Fruit fly (Drosophila melanogaster) whole organism, prepupa: ENCODE measurements around the gene Lgr4.
A peak's percentile ranks its signal among the peaks of the same experiment; 100 is the strongest.

Experiments used
- Blimp-1 ChIP-seq: fragments of 200-800 bp; sonication (Bioruptor generic); optimal IDR thresholded peaks from 3 replicates; lab custom pipeline; 2017; ENCODE audit warnings: missing biosample characterization, missing genetic modification characterization, mild to moderate bottlenecking, moderate library complexity, missing genetic modification reagents
- CG10631 ChIP-seq: fragments of 200-800 bp; sonication (Bioruptor generic); optimal IDR thresholded peaks from 2 replicates; lab custom pipeline; 2016; ENCODE audit warnings: missing biosample characterization, missing genetic modification characterization
- CG10669 ChIP-seq: fragments of 200-800 bp; sonication (Bioruptor generic); optimal IDR thresholded peaks from 3 replicates; lab custom pipeline; 2018; ENCODE audit warnings: missing biosample characterization, mild to moderate bottlenecking, missing genetic modification characterization, moderate library complexity
- CG11294 ChIP-seq: fragments of 200-800 bp; sonication (Bioruptor generic); IDR thresholded peaks from 2 replicates; pipeline ENCODE4 v1.3.6; 2022; ENCODE audit warnings: missing biosample characterization, missing genetic modification characterization
- CG11762 ChIP-seq: fragments of 200-800 bp; sonication (Bioruptor generic); optimal IDR thresholded peaks from 3 replicates; lab custom pipeline; 2016; ENCODE audit warnings: missing biosample characterization, missing genetic modification characterization; ENCODE audit not compliant: insufficient read depth
- CG15336 ChIP-seq: fragments of 200-800 bp; sonication (Bioruptor generic); IDR thresholded peaks from 2 replicates; pipeline ENCODE4 v1.3.6; 2022; ENCODE audit warnings: missing biosample characterization, missing genetic modification characterization
- CG1621 ChIP-seq: fragments of 200-800 bp; sonication (Bioruptor generic); optimal IDR thresholded peaks from 3 replicates; lab custom pipeline; 2018; ENCODE audit warnings: missing biosample characterization, mild to moderate bottlenecking, missing genetic modification characterization
- CG16779 ChIP-seq: fragments of 200-800 bp; sonication (Bioruptor generic); optimal IDR thresholded peaks from 3 replicates; lab custom pipeline; 2017; ENCODE audit warnings: missing biosample characterization, mild to moderate bottlenecking, missing genetic modification characterization
- CG31627 ChIP-seq: fragments of 200-800 bp; sonication (Bioruptor generic); optimal IDR thresholded peaks from 3 replicates; lab custom pipeline; 2016; ENCODE audit warnings: missing biosample characterization, missing genetic modification characterization
- CG32006 ChIP-seq: fragments of 200-800 bp; sonication (Bioruptor generic); optimal IDR thresholded peaks from 3 replicates; lab custom pipeline; 2017; ENCODE audit warnings: missing biosample characterization, mild to moderate bottlenecking, missing genetic modification characterization
- CG34406 ChIP-seq: fragments of 200-800 bp; sonication (Bioruptor generic); optimal IDR thresholded peaks from 3 replicates; lab custom pipeline; 2016; ENCODE audit warnings: missing biosample characterization, missing genetic modification characterization
- CG3919 ChIP-seq: fragments of 200-800 bp; sonication (Bioruptor generic); optimal IDR thresholded peaks from 3 replicates; lab custom pipeline; 2016; ENCODE audit warnings: missing biosample characterization, missing genetic modification characterization
- CG4318 ChIP-seq: fragments of 200-800 bp; sonication (Bioruptor generic); optimal IDR thresholded peaks from 3 replicates; lab custom pipeline; 2017; ENCODE audit warnings: missing biosample characterization, mild to moderate bottlenecking, missing genetic modification characterization
- CG6163 ChIP-seq: fragments of 200-800 bp; sonication (Bioruptor generic); IDR thresholded peaks from 3 replicates; pipeline ENCODE4 v1.3.6; 2022; ENCODE audit warnings: missing biosample characterization, missing genetic modification characterization
- CG6276 ChIP-seq: fragments of 200-800 bp; sonication (Bioruptor generic); optimal IDR thresholded peaks from 2 replicates; lab custom pipeline; 2017; ENCODE audit warnings: missing biosample characterization, mild to moderate bottlenecking, missing genetic modification characterization
- CG6854 ChIP-seq: fragments of 200-800 bp; sonication (Bioruptor generic); optimal IDR thresholded peaks from 2 replicates; lab custom pipeline; 2017; ENCODE audit warnings: missing biosample characterization, mild to moderate bottlenecking, missing genetic modification characterization
- CG7368 ChIP-seq: fragments of 200-800 bp; sonication (Bioruptor generic); optimal IDR thresholded peaks from 3 replicates; lab custom pipeline; 2016; ENCODE audit warnings: missing biosample characterization, missing genetic modification characterization
- CG8119 ChIP-seq: fragments of 200-800 bp; sonication (Bioruptor generic); IDR thresholded peaks from 3 replicates; pipeline ENCODE4 v1.3.6; 2022; ENCODE audit warnings: missing biosample characterization, missing genetic modification characterization
- CG8632 ChIP-seq: fragments of 200-800 bp; sonication (Bioruptor generic); optimal IDR thresholded peaks from 3 replicates; lab custom pipeline; 2016; ENCODE audit warnings: missing biosample characterization, missing genetic modification characterization
- CG9139 ChIP-seq: fragments of 200-800 bp; sonication (Bioruptor generic); optimal IDR thresholded peaks from 3 replicates; lab custom pipeline; 2017; ENCODE audit warnings: missing biosample characterization, mild to moderate bottlenecking, missing genetic modification characterization
- Eip75B ChIP-seq: fragments of 200-800 bp; sonication (Bioruptor generic); optimal IDR thresholded peaks from 3 replicates; lab custom pipeline; 2016; ENCODE audit warnings: missing biosample characterization, missing genetic modification characterization
- Eip78C ChIP-seq: fragments of 200-800 bp; sonication (Bioruptor generic); peaks from one replicate; lab custom pipeline; 2016; ENCODE audit warnings: missing biosample characterization, missing genetic modification characterization
- Eip93F ChIP-seq: fragments of 200-800 bp; sonication (Bioruptor generic); optimal IDR thresholded peaks from 2 replicates; lab custom pipeline; 2016; ENCODE audit warnings: missing biosample characterization, mild to moderate bottlenecking, missing genetic modification characterization
- Ets21C ChIP-seq: fragments of 200-800 bp; sonication (Bioruptor generic); optimal IDR thresholded peaks from 3 replicates; lab custom pipeline; 2016; ENCODE audit warnings: missing biosample characterization, missing genetic modification characterization
- Ets96B ChIP-seq: fragments of 200-800 bp; optimal IDR thresholded peaks from 2 replicates; lab custom pipeline; 2019; ENCODE audit warnings: missing biosample characterization, mild to moderate bottlenecking, missing genetic modification characterization, moderate library complexity
- Gug ChIP-seq: fragments of 200-800 bp; sonication (Bioruptor generic); IDR thresholded peaks from 2 replicates; pipeline ENCODE4 v1.3.6; 2022; ENCODE audit warnings: missing biosample characterization, missing genetic modification characterization
- Hr38 ChIP-seq: sonication (Bioruptor generic); optimal IDR thresholded peaks from 2 replicates; lab custom pipeline; 2016; ENCODE audit warnings: missing biosample characterization, missing genetic modification characterization
- Hr39 ChIP-seq: fragments of 200-800 bp; sonication (Bioruptor generic); optimal IDR thresholded peaks from 2 replicates; lab custom pipeline; 2016; ENCODE audit warnings: missing biosample characterization, missing genetic modification characterization
- Lpt ChIP-seq: fragments of 200-800 bp; sonication (Bioruptor generic); optimal IDR thresholded peaks from 3 replicates; lab custom pipeline; 2016; ENCODE audit warnings: missing biosample characterization, missing genetic modification characterization
- Met ChIP-seq: fragments of 200-800 bp; sonication (Bioruptor generic); optimal IDR thresholded peaks from 3 replicates; lab custom pipeline; 2016; ENCODE audit warnings: missing biosample characterization, missing genetic modification characterization
- OdsH ChIP-seq: fragments of 200-800 bp; sonication (Bioruptor generic); optimal IDR thresholded peaks from 3 replicates; lab custom pipeline; 2016; ENCODE audit warnings: missing biosample characterization, missing genetic modification characterization
- achi ChIP-seq: fragments of 200-800 bp; sonication (Bioruptor generic); optimal IDR thresholded peaks from 3 replicates; lab custom pipeline; 2016; ENCODE audit warnings: missing biosample characterization, missing genetic modification characterization
- acj6 ChIP-seq: fragments of 200-800 bp; sonication (Bioruptor generic); optimal IDR thresholded peaks from 3 replicates; lab custom pipeline; 2016; ENCODE audit warnings: missing biosample characterization, missing genetic modification characterization
- dsx ChIP-seq: fragments of 200-800 bp; optimal IDR thresholded peaks from 3 replicates; lab custom pipeline; 2019; ENCODE audit warnings: missing biosample characterization, mild to moderate bottlenecking, missing genetic modification characterization, moderate library complexity; ENCODE audit not compliant: poor library complexity, severe bottlenecking
- eg ChIP-seq: fragments of 200-800 bp; sonication (Bioruptor generic); IDR thresholded peaks from 3 replicates; pipeline ENCODE4 v1.3.6; 2022; ENCODE audit warnings: missing biosample characterization, missing genetic modification characterization
- esn ChIP-seq: fragments of 200-800 bp; sonication (Bioruptor generic); optimal IDR thresholded peaks from 2 replicates; lab custom pipeline; 2016; ENCODE audit warnings: missing biosample characterization, mild to moderate bottlenecking, missing genetic modification characterization, moderate library complexity
- fd59A ChIP-seq: fragments of 200-800 bp; sonication (Bioruptor generic); optimal IDR thresholded peaks from 2 replicates; lab custom pipeline; 2017; ENCODE audit warnings: missing biosample characterization, mild to moderate bottlenecking, missing genetic modification characterization, missing genetic modification reagents
- fd85E ChIP-seq: fragments of 200-800 bp; sonication (Bioruptor generic); optimal IDR thresholded peaks from 3 replicates; lab custom pipeline; 2016; ENCODE audit warnings: missing biosample characterization, missing genetic modification characterization
- fkh ChIP-seq: fragments of 200-800 bp; sonication (Bioruptor generic); optimal IDR thresholded peaks from 3 replicates; lab custom pipeline; 2017; ENCODE audit warnings: missing biosample characterization, mild to moderate bottlenecking, missing genetic modification characterization, moderate library complexity
- lz ChIP-seq: fragments of 200-800 bp; sonication (Bioruptor generic); optimal IDR thresholded peaks from 3 replicates; lab custom pipeline; 2016; ENCODE audit warnings: missing biosample characterization, missing genetic modification characterization
- pdm3 ChIP-seq: fragments of 200-800 bp; sonication (Bioruptor generic); optimal IDR thresholded peaks from 3 replicates; lab custom pipeline; 2016; ENCODE audit warnings: missing biosample characterization, missing genetic modification characterization
- spab ChIP-seq: fragments of 200-800 bp; sonication (Bioruptor generic); optimal IDR thresholded peaks from 2 replicates; lab custom pipeline; 2017; ENCODE audit warnings: missing biosample characterization, mild to moderate bottlenecking, missing genetic modification characterization, missing genetic modification reagents
- ss ChIP-seq, 2 experiments: fragments of 200-800 bp; sonication (Bioruptor generic); optimal IDR thresholded peaks; 2 replicates in 1 of 2; 3 replicates in 1 of 2; lab custom pipeline; 2017 to 2018; ENCODE audit warnings: mild to moderate bottlenecking in 2 of 2, missing biosample characterization in 2 of 2, missing genetic modification characterization in 2 of 2, moderate library complexity in 1 of 2
- svp ChIP-seq: fragments of 200-800 bp; sonication (Bioruptor generic); peaks from one replicate; lab custom pipeline; 2016; ENCODE audit warnings: missing biosample characterization, missing genetic modification characterization
- topi ChIP-seq: fragments of 200-800 bp; sonication (Bioruptor generic); optimal IDR thresholded peaks from 3 replicates; lab custom pipeline; 2016; ENCODE audit warnings: missing biosample characterization, missing genetic modification characterization
- vri ChIP-seq: fragments of 200-800 bp; sonication (Bioruptor generic); optimal IDR thresholded peaks from 3 replicates; lab custom pipeline; 2016; ENCODE audit warnings: missing biosample characterization, mild to moderate bottlenecking, missing genetic modification characterization

Gene Lgr4

dm6 chrX:13112238-13112829 is 76.6 kb downstream of the Lgr4 start, which contains the start of gene Chpf:
Gene Chpf (minus strand): TSS chrX:13112462.
- TF ChIP-seq vri (GFP tag; lab: Kevin White, UChicago) (peak; percentile 33), Gug (GFP tag; lab: Robert Waterston, UW) (no peak), CG8632 (GFP tag; lab: Kevin White, UChicago) (no peak), fkh (GFP tag; lab: Kevin White, UChicago) (peak; percentile 73), Hr38 (GFP tag; lab: Kevin White, UChicago) (no peak), dsx (GFP tag; lab: Kevin White, UChicago) (no peak), spab (GFP tag; lab: Kevin White, UChicago) (no peak), Ets21C (GFP tag; lab: Kevin White, UChicago) (no peak), fd85E (GFP tag; lab: Kevin White, UChicago) (no peak), Lpt (GFP tag; lab: Kevin White, UChicago) (no peak), Eip93F (GFP tag; lab: Kevin White, UChicago) (peak; percentile 0), eg (GFP tag; lab: Robert Waterston, UW) (peak; percentile 60; the same call in 1 of the 3 replicates), CG3919 (GFP tag; lab: Kevin White, UChicago) (no peak), Eip75B (GFP tag; lab: Kevin White, UChicago) (peak; percentile 7), Hr39 (GFP tag; lab: Kevin White, UChicago) (no peak), acj6 (GFP tag; lab: Kevin White, UChicago) (no peak), Ets96B (no peak), Met (GFP tag; lab: Kevin White, UChicago) (peak; percentile 33), CG32006 (GFP tag; lab: Kevin White, UChicago) (peak; percentile 24), esn (GFP tag; lab: Kevin White, UChicago) (peak; percentile 23), CG1621 (no peak), ss (GFP tag; optimal IDR thresholded peaks at IDR 0.05; lab: Kevin White, UChicago) (peak in 1 of 2 experiments; percentile 20), CG6163 (peak; percentile 57; the same call in 1 of the 3 replicates), topi (GFP tag; lab: Kevin White, UChicago) (peak; percentile 7), svp (GFP tag; lab: Kevin White, UChicago) (peak; percentile 70), CG6854 (GFP tag; lab: Kevin White, UChicago) (no peak), CG31627 (GFP tag; lab: Kevin White, UChicago) (no peak), CG6276 (GFP tag; lab: Kevin White, UChicago) (no peak), CG11762 (GFP tag; lab: Kevin White, UChicago) (no peak), lz (GFP tag; lab: Kevin White, UChicago) (no peak)
- TF ChIP-seq, all 60 proteins: peak for 12

dm6 chrX:13111832-13112231 is 77.1 kb downstream of the Lgr4 start:
- no peak; the same call in 2 of the 3 replicates for TF ChIP-seq eg (GFP tag; lab: Robert Waterston, UW)
- peak; percentile 11 for TF ChIP-seq CG34406 (GFP tag; lab: Kevin White, UChicago)
- TF ChIP-seq ss (GFP tag; optimal IDR thresholded peaks at IDR 0.05; lab: Kevin White, UChicago) = peak; percentile 64 to 72
- TF ChIP-seq acj6 (GFP tag; lab: Kevin White, UChicago) = no peak
- TF ChIP-seq dsx (GFP tag; lab: Kevin White, UChicago) = peak; percentile 40
- TF ChIP-seq OdsH (GFP tag; lab: Kevin White, UChicago) = no peak
- no peak for TF ChIP-seq Met (GFP tag; lab: Kevin White, UChicago)
- no peak for TF ChIP-seq CG7368 (GFP tag; lab: Kevin White, UChicago)
- no peak for TF ChIP-seq spab (GFP tag; lab: Kevin White, UChicago)
- no peak for TF ChIP-seq Gug (GFP tag; lab: Robert Waterston, UW)
- peak; percentile 33 for TF ChIP-seq CG9139
- TF ChIP-seq CG6854 (GFP tag; lab: Kevin White, UChicago) = peak; percentile 53
- peak; percentile 67 for TF ChIP-seq CG6276 (GFP tag; lab: Kevin White, UChicago)
- TF ChIP-seq achi (GFP tag; lab: Kevin White, UChicago) = no peak
- TF ChIP-seq CG16779 (tag; lab: Kevin White, UChicago) = no peak
- TF ChIP-seq CG4318 (GFP tag; lab: Kevin White, UChicago) = no peak
- no peak for TF ChIP-seq lz (GFP tag; lab: Kevin White, UChicago)
- TF ChIP-seq CG11294 (GFP tag; lab: Robert Waterston, UW) = no peak
- peak; percentile 68 for TF ChIP-seq CG15336 (GFP tag; lab: Robert Waterston, UW)
- no peak for TF ChIP-seq CG32006 (GFP tag; lab: Kevin White, UChicago)
- TF ChIP-seq CG10669 (GFP tag; lab: Kevin White, UChicago) = no peak
- TF ChIP-seq pdm3 (GFP tag; lab: Kevin White, UChicago) = no peak
- TF ChIP-seq CG11762 (GFP tag; lab: Kevin White, UChicago) = no peak
- no peak for TF ChIP-seq CG10631 (GFP tag; lab: Kevin White, UChicago)
- TF ChIP-seq CG3919 (GFP tag; lab: Kevin White, UChicago) = no peak
- TF ChIP-seq Eip78C (GFP tag; lab: Kevin White, UChicago) = peak; percentile 58
- TF ChIP-seq Hr39 (GFP tag; lab: Kevin White, UChicago) = no peak
- no peak for TF ChIP-seq Lpt (GFP tag; lab: Kevin White, UChicago)
- no peak for TF ChIP-seq esn (GFP tag; lab: Kevin White, UChicago)
- no peak for TF ChIP-seq vri (GFP tag; lab: Kevin White, UChicago)
- TF ChIP-seq fd59A (GFP tag; lab: Kevin White, UChicago) = no peak
- TF ChIP-seq CG8119 (GFP tag; lab: Robert Waterston, UW) = peak; percentile 75
- TF ChIP-seq Blimp-1 = peak; percentile 28
